Worm (Caenorhabditis elegans) whole organism, late embryonic: ENCODE data around the gene K12H6.10.

Source experiments
- C38D4.7 ChIP-seq: fragments of 200-800 bp; sonication (Bioruptor generic); optimal IDR thresholded peaks from 2 replicates; lab custom pipeline; 2018; ENCODE audit warnings: mild to moderate bottlenecking, missing genetic modification characterization, moderate library complexity, missing compliant biosample characterization
- K02D7.2 ChIP-seq: sonication (generic microtip); optimal IDR thresholded peaks from 2 replicates; lab custom pipeline; 2017; ENCODE audit warnings: mild to moderate bottlenecking, missing genetic modification characterization, missing compliant biosample characterization
- K09A11.1 ChIP-seq: sonication (generic microtip); optimal IDR thresholded peaks from 2 replicates; lab custom pipeline; 2017; ENCODE audit warnings: antibody characterized with exemption, mild to moderate bottlenecking, missing genetic modification characterization, missing compliant biosample characterization; ENCODE audit not compliant: insufficient read depth
- T23F11.4 ChIP-seq: fragments of 200-800 bp; sonication (Bioruptor generic); optimal IDR thresholded peaks from 2 replicates; lab custom pipeline; 2018; ENCODE audit warnings: mild to moderate bottlenecking, missing genetic modification characterization, missing compliant biosample characterization
- ama-1 ChIP-seq: fragments of 150-350 bp; optimal IDR thresholded peaks from 2 replicates; lab custom pipeline; 2014
- ceh-14 ChIP-seq: sonication (generic microtip); optimal IDR thresholded peaks from 2 replicates; lab custom pipeline; 2016; ENCODE audit warnings: missing genotype, missing genetic modification characterization, missing compliant biosample characterization
- ceh-24 ChIP-seq: sonication (generic microtip); optimal IDR thresholded peaks from 2 replicates; lab custom pipeline; 2016; ENCODE audit warnings: mild to moderate bottlenecking, missing genetic modification characterization, missing compliant biosample characterization
- ceh-34 ChIP-seq: sonication (generic microtip); optimal IDR thresholded peaks from 2 replicates; lab custom pipeline; 2016; ENCODE audit warnings: mild to moderate bottlenecking, missing genetic modification characterization, missing compliant biosample characterization
- ceh-45 ChIP-seq: fragments of 200-800 bp; sonication (Bioruptor generic); IDR thresholded peaks from 2 replicates; pipeline ENCODE4 v1.3.6; 2022; ENCODE audit warnings: missing genetic modification reagents, missing genetic modification characterization, missing compliant biosample characterization
- dmd-4 ChIP-seq: sonication (generic microtip); optimal IDR thresholded peaks from 2 replicates; lab custom pipeline; 2016; ENCODE audit warnings: borderline replicate concordance, missing genetic modification characterization, missing compliant biosample characterization
- dve-1 ChIP-seq: sonication (generic microtip); optimal IDR thresholded peaks from 2 replicates; lab custom pipeline; 2017; ENCODE audit warnings: antibody characterized with exemption, mild to moderate bottlenecking, missing genetic modification characterization, missing compliant biosample characterization
- elt-2 ChIP-seq: sonication (generic microtip); optimal IDR thresholded peaks from 2 replicates; lab custom pipeline; 2016; ENCODE audit warnings: missing genetic modification reagents, missing genetic modification characterization, missing compliant biosample characterization
- ets-4 ChIP-seq: sonication (generic microtip); optimal IDR thresholded peaks from 2 replicates; lab custom pipeline; 2016; ENCODE audit warnings: missing genetic modification characterization, missing compliant biosample characterization
- eyg-1 ChIP-seq: sonication (generic microtip); optimal IDR thresholded peaks from 2 replicates; lab custom pipeline; 2016; ENCODE audit warnings: missing genotype, missing genetic modification characterization, missing compliant biosample characterization
- fax-1 ChIP-seq: sonication (generic microtip); optimal IDR thresholded peaks from 2 replicates; lab custom pipeline; 2016; ENCODE audit warnings: missing genotype, missing genetic modification characterization, missing compliant biosample characterization
- fkh-10 ChIP-seq: fragments of 150-350 bp; optimal IDR thresholded peaks from 2 replicates; lab custom pipeline; 2014; ENCODE audit warnings: missing biosample characterization, missing genetic modification reagents, missing genetic modification characterization
- hlh-30 ChIP-seq: sonication (generic microtip); optimal IDR thresholded peaks from 2 replicates; lab custom pipeline; 2017; ENCODE audit warnings: antibody characterized with exemption, missing genetic modification characterization, missing compliant biosample characterization; ENCODE audit not compliant: insufficient read depth
- hlh-6 ChIP-seq: sonication (generic microtip); optimal IDR thresholded peaks from 2 replicates; lab custom pipeline; 2016; ENCODE audit warnings: missing genotype, missing genetic modification characterization, missing compliant biosample characterization
- hlh-8 ChIP-seq: sonication (generic microtip); optimal IDR thresholded peaks from 2 replicates; lab custom pipeline; 2016; ENCODE audit warnings: missing genotype, missing genetic modification characterization, missing compliant biosample characterization
- lim-6 ChIP-seq: sonication (generic microtip); optimal IDR thresholded peaks from 2 replicates; lab custom pipeline; 2016; ENCODE audit warnings: missing genetic modification characterization, missing compliant biosample characterization
- mec-3 ChIP-seq: sonication (generic microtip); optimal IDR thresholded peaks from 2 replicates; lab custom pipeline; 2016; ENCODE audit warnings: borderline replicate concordance, missing genetic modification characterization, missing compliant biosample characterization
- nhr-11 ChIP-seq: fragments of 150-350 bp; optimal IDR thresholded peaks from 2 replicates; lab custom pipeline; 2014; ENCODE audit warnings: missing biosample characterization, missing genetic modification characterization
- nhr-232 ChIP-seq: sonication (generic microtip); optimal IDR thresholded peaks from 2 replicates; lab custom pipeline; 2016; ENCODE audit warnings: missing genetic modification characterization, missing compliant biosample characterization
- pag-3 ChIP-seq: sonication (generic microtip); optimal IDR thresholded peaks from 2 replicates; lab custom pipeline; 2016; ENCODE audit warnings: missing compliant biosample characterization, missing genetic modification characterization, borderline replicate concordance
- pat-9 ChIP-seq: fragments of 200-800 bp; sonication (Bioruptor generic); optimal IDR thresholded peaks from 2 replicates; lab custom pipeline; 2018; ENCODE audit warnings: mild to moderate bottlenecking, missing genetic modification characterization, moderate library complexity, missing compliant biosample characterization
- pha-2 ChIP-seq: sonication (generic microtip); optimal IDR thresholded peaks from 2 replicates; lab custom pipeline; 2017; ENCODE audit warnings: mild to moderate bottlenecking, missing genetic modification characterization, missing compliant biosample characterization
- pha-4 ChIP-seq: fragments of 150-350 bp; optimal IDR thresholded peaks from 2 replicates; lab custom pipeline; 2018; ENCODE audit warnings: missing biosample characterization, missing genetic modification reagents, missing genetic modification characterization
- pqm-1 ChIP-seq: sonication (generic microtip); optimal IDR thresholded peaks from 2 replicates; lab custom pipeline; 2016; ENCODE audit warnings: missing genetic modification characterization, missing compliant biosample characterization
- pros-1 ChIP-seq: fragments of 150-350 bp; optimal IDR thresholded peaks from 2 replicates; lab custom pipeline; 2014; ENCODE audit warnings: missing biosample characterization, missing genetic modification reagents, missing genetic modification characterization
- sox-2 ChIP-seq: fragments of 200-800 bp; sonication (Bioruptor generic); IDR thresholded peaks from 2 replicates; pipeline ENCODE4 v1.3.6; 2022; ENCODE audit warnings: missing genetic modification reagents, missing genetic modification characterization, missing compliant biosample characterization
- syd-9 ChIP-seq: sonication (generic microtip); optimal IDR thresholded peaks from 2 replicates; lab custom pipeline; 2016; ENCODE audit warnings: mild to moderate bottlenecking, missing genetic modification characterization, moderate library complexity, missing compliant biosample characterization
- tbx-2 ChIP-seq: sonication (generic microtip); optimal IDR thresholded peaks from 2 replicates; lab custom pipeline; 2016; ENCODE audit warnings: missing genetic modification characterization, missing compliant biosample characterization
- tbx-7 ChIP-seq: sonication (generic microtip); optimal IDR thresholded peaks from 2 replicates; lab custom pipeline; 2016; ENCODE audit warnings: missing genotype, missing genetic modification characterization, missing compliant biosample characterization
- unc-86 ChIP-seq: sonication (generic microtip); optimal IDR thresholded peaks from 2 replicates; lab custom pipeline; 2016; ENCODE audit warnings: missing genetic modification characterization, missing compliant biosample characterization
- zip-5 ChIP-seq: sonication (generic microtip); optimal IDR thresholded peaks from 2 replicates; lab custom pipeline; 2016; ENCODE audit warnings: missing genetic modification characterization, missing compliant biosample characterization
- ztf-16 ChIP-seq: sonication (generic microtip); optimal IDR thresholded peaks from 2 replicates; lab custom pipeline; 2017; ENCODE audit warnings: missing genetic modification characterization, missing compliant biosample characterization

The K12H6.10 gene

ce11 chrII:2780804-2781203 is 41.9 kb upstream of the K12H6.10 start:
- no peak for TF ChIP-seq nhr-11 (tag; lab: Kevin White, UChicago)
- TF ChIP-seq nhr-232 (tag; lab: Kevin White, UChicago): no peak
- TF ChIP-seq, all 69 proteins: peak for 0

DNA sequence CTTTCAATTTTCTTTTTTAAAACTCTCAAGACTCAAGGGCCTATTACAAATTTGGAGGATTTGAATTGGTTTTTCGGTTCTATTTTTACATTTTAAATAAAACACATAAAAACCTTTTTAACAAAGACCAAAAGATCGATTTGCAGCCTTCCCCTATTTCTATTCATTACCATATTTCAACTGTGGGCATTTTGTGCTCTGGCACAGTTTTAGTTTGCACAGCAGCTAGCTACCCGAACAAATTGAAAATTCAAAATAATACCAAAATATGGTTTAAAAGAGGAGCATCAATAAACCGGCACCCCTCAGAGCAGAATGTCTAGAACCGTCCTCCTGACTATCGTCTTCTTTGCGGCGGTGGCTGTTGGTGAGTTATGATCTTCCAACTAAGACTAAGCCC is 41.3 kb upstream of the K12H6.10 start, which contains the start of gene F08D12.2:
Gene F08D12.2, plus strand, starts transcription at position 301 of the 400 bp plus-strand sequence.
- no peak for TF ChIP-seq lim-6 (tag; lab: Kevin White, UChicago)
- no peak for TF ChIP-seq ceh-34
- TF ChIP-seq mec-3 (tag; lab: Kevin White, UChicago): no peak
- TF ChIP-seq sox-2 (GFP tag; lab: Robert Waterston, UW): no peak
- TF ChIP-seq dmd-4 (tag; lab: Kevin White, UChicago): no peak

- no peak for TF ChIP-seq ceh-24 (tag; lab: Kevin White, UChicago)
- TF ChIP-seq hlh-8: no peak
- TF ChIP-seq, all 69 proteins: peak for 0
Observed at ce11 chrII:2783380-2783779, 39.3 kb upstream of the K12H6.10 start.

DNA sequence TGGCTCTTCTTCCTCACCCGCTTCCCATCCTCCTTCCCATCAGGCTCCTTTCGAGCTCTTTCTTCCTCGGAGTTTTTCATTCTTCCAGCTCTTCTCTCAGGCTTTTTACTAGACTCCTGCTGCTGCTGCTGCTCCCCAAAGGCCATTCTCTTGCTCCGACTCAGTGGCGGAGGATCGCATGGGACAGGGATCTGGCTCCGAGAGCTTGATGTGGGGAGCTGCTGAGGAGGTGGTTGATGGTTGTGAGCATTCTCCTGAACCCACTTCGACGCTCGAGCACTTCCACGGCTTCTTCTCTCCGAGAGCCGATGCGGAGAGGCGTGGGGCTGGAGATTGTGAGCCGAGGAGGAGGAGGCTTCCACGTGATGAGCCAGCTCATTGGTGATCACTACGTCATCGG is 36.9 kb upstream of the K12H6.10 start:
- TF ChIP-seq hlh-6 (tag; lab: Kevin White, UChicago) (peak; percentile 10), ztf-16 (tag; lab: Kevin White, UChicago) (no peak)
- TF ChIP-seq, all 69 proteins: peak for 1

DNA sequence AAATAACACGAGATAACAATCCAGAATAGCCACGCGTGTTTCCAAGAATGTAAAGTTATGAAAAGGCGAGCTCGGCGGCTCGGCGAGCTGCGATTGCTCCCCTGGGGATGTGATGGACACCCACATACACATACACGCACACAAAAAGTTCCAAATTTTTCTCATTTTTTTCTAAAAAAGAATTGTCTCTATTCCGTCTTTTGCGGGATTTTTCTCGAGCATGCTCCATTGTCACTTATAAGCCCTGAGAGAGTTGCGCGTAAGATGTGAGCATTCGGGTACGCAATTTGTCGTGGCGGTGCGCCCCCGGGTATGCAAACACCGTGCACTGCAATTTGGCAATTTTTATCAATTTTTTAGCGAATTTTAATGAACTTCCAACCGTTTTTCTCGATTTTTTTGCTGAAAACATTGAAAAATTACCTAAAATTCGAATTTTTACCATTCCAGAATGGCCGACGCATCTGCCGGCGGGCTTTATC is 35.6 kb upstream of the K12H6.10 start, which contains the start of the genes F08D12.12 and srpa-72:
Gene F08D12.12, minus strand, starts transcription at position 51 of the 482 bp plus-strand sequence.
Gene srpa-72, plus strand, starts transcription at position 451 of the 482 bp plus-strand sequence.
- TF ChIP-seq elt-2: no peak

DNA sequence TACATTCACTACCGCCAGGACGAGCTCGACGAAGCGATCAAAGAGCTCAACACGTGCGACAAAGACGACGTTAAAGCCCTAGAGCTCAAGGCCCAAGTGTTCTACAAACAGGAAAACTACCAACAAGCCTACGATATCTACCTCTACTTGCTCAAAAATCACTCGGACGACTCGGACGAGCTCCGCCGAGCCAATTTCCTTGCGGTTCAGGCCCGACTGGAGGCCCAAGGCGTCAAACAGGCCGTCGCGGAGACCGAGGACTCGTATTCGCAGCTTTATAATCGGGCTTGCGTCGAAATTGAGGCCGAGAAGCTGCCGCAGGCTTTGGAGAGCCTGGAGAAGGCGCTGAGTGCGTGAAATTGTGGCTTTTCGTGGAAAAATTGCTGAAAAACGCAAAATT is 34.8 kb upstream of the K12H6.10 start:
- no peak for TF ChIP-seq pros-1 (tag; lab: Kevin White, UChicago)

- no peak for TF ChIP-seq C38D4.7 (GFP tag; lab: Kevin White, UChicago)
- TF ChIP-seq ztf-16 (tag; lab: Kevin White, UChicago): no peak
- TF ChIP-seq ceh-24 (tag; lab: Kevin White, UChicago): no peak
- no peak for TF ChIP-seq unc-86 (tag; lab: Kevin White, UChicago)
- TF ChIP-seq ceh-45 (GFP tag; lab: Robert Waterston, UW): no peak
- TF ChIP-seq fkh-10: no peak
- no peak for TF ChIP-seq zip-5 (tag; lab: Kevin White, UChicago)
- TF ChIP-seq hlh-30 (tag; lab: Kevin White, UChicago): no peak
- TF ChIP-seq tbx-2: no peak
- TF ChIP-seq fax-1 (tag; lab: Kevin White, UChicago): no peak
- no peak for TF ChIP-seq pqm-1 (tag; lab: Kevin White, UChicago)
- no peak for TF ChIP-seq dve-1 (tag; lab: Kevin White, UChicago)
- TF ChIP-seq, all 69 proteins: peak for 0
Observed at ce11 chrII:2791693-2792092, 31.0 kb upstream of the K12H6.10 start.

DNA sequence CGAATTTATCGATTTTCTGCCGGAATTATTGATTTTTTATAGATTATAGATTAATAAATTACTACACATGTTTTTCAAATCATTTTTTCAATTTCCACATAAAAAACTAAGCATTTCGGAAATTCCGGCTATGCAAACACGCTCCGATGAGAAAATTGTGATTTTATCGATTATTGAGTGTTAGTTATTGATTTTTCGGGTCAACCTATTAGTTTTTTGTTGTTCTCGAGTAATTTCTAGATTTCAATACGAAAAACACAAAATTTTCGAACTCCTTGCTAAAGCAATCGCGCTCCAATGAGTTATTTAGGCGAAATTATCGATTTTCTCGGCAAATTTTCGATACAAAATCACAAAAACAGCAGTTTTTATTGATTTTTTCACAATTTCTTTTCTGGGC is 27.3 kb upstream of the K12H6.10 start:
- TF ChIP-seq tbx-7 (tag; lab: Kevin White, UChicago): no peak
- no peak for TF ChIP-seq pqm-1 (tag; lab: Kevin White, UChicago)
- no peak for TF ChIP-seq K09A11.1 (tag; lab: Kevin White, UChicago)
- TF ChIP-seq K02D7.2 (tag; lab: Kevin White, UChicago): no peak
- TF ChIP-seq syd-9 (tag; lab: Kevin White, UChicago): no peak
- no peak for TF ChIP-seq tbx-2
- no peak for TF ChIP-seq pag-3 (tag; lab: Kevin White, UChicago)
- TF ChIP-seq fkh-10: no peak
- TF ChIP-seq ets-4: no peak
- TF ChIP-seq lim-6 (tag; lab: Kevin White, UChicago): no peak
- no peak for TF ChIP-seq T23F11.4
- no peak for TF ChIP-seq ceh-14 (tag; lab: Kevin White, UChicago)
- TF ChIP-seq pat-9 (tag; lab: Kevin White, UChicago): no peak
- no peak for TF ChIP-seq ama-1
- no peak for TF ChIP-seq eyg-1 (tag; lab: Kevin White, UChicago)
- no peak for TF ChIP-seq mec-3 (tag; lab: Kevin White, UChicago)
- TF ChIP-seq pha-2 (tag; lab: Kevin White, UChicago): no peak
- no peak for TF ChIP-seq pha-4 (tag; lab: Kevin White, UChicago)
- no peak for TF ChIP-seq ztf-16 (tag; lab: Kevin White, UChicago)
